Fruit fly (Drosophila melanogaster) whole organism, embryonic: ENCODE measurements around the gene CG10510.

ENCODE experiments used
- CG10366 ChIP-seq: fragments of 200-800 bp; sonication (Bioruptor generic); IDR thresholded peaks from 2 replicates; pipeline ENCODE4 v1.3.6; 2022; ENCODE audit warnings: missing biosample characterization, missing genetic modification characterization
- CG10979 ChIP-seq: fragments of 200-800 bp; sonication (Bioruptor generic); optimal IDR thresholded peaks from 2 replicates; lab custom pipeline; 2018; ENCODE audit warnings: missing biosample characterization, mild to moderate bottlenecking, missing genetic modification characterization, moderate library complexity
- CG14965 ChIP-seq: fragments of 200-800 bp; sonication (Bioruptor generic); optimal IDR thresholded peaks from 2 replicates; lab custom pipeline; 2016; ENCODE audit warnings: missing biosample characterization, missing genetic modification characterization, borderline replicate concordance
- CG1603 ChIP-seq: fragments of 200-800 bp; sonication (Bioruptor generic); optimal IDR thresholded peaks from 2 replicates; lab custom pipeline; 2019; ENCODE audit warnings: missing biosample characterization, mild to moderate bottlenecking, missing genetic modification characterization, moderate library complexity
- CG16863 ChIP-seq: fragments of 200-800 bp; sonication (Bioruptor generic); optimal IDR thresholded peaks from 3 replicates; lab custom pipeline; 2016; ENCODE audit warnings: missing biosample characterization, missing genetic modification characterization
- CG17359 ChIP-seq: fragments of 200-800 bp; sonication (Bioruptor generic); optimal IDR thresholded peaks from 3 replicates; lab custom pipeline; 2018; ENCODE audit warnings: missing biosample characterization, mild to moderate bottlenecking, missing genetic modification characterization, moderate library complexity
- CG17568 ChIP-seq: fragments of 200-800 bp; sonication (Bioruptor generic); optimal IDR thresholded peaks from 2 replicates; lab custom pipeline; 2018; ENCODE audit warnings: missing biosample characterization, mild to moderate bottlenecking, missing genetic modification characterization, moderate library complexity
- CG17912 ChIP-seq: fragments of 200-800 bp; sonication (Bioruptor generic); optimal IDR thresholded peaks from 2 replicates; lab custom pipeline; 2018; ENCODE audit warnings: missing biosample characterization, mild to moderate bottlenecking, missing genetic modification characterization
- CG18476 ChIP-seq: fragments of 200-800 bp; sonication (Bioruptor generic); optimal IDR thresholded peaks from 2 replicates; lab custom pipeline; 2016; ENCODE audit warnings: missing biosample characterization, mild to moderate bottlenecking, missing genetic modification characterization
- CG2116 ChIP-seq: fragments of 200-800 bp; sonication (Bioruptor generic); optimal IDR thresholded peaks from 3 replicates; lab custom pipeline; 2018; ENCODE audit warnings: missing biosample characterization, mild to moderate bottlenecking, missing genetic modification characterization
- CG2120 ChIP-seq: fragments of 200-800 bp; sonication (Bioruptor generic); optimal IDR thresholded peaks from 3 replicates; lab custom pipeline; 2016; ENCODE audit warnings: missing biosample characterization, missing genetic modification characterization
- CG2889 ChIP-seq: fragments of 200-800 bp; sonication (Bioruptor generic); IDR thresholded peaks from 3 replicates; pipeline ENCODE4 v1.3.6; 2022; ENCODE audit warnings: missing biosample characterization, missing genetic modification characterization
- CG30020 ChIP-seq: fragments of 200-800 bp; optimal IDR thresholded peaks from 2 replicates; lab custom pipeline; 2019; ENCODE audit warnings: missing biosample characterization, mild to moderate bottlenecking, missing genetic modification characterization, moderate library complexity
- CG32767 ChIP-seq: fragments of 200-800 bp; sonication (Bioruptor generic); IDR thresholded peaks from 2 replicates; pipeline ENCODE4 v1.3.6; 2022; ENCODE audit warnings: missing biosample characterization, missing genetic modification characterization
- CG32772 ChIP-seq: fragments of 200-800 bp; sonication (Bioruptor generic); IDR thresholded peaks from 2 replicates; pipeline ENCODE4 v1.3.6; 2022; ENCODE audit warnings: missing biosample characterization, missing genetic modification characterization
- CG3281 ChIP-seq: fragments of 200-800 bp; sonication (Bioruptor generic); optimal IDR thresholded peaks from 3 replicates; lab custom pipeline; 2017; ENCODE audit warnings: missing biosample characterization, mild to moderate bottlenecking, missing genetic modification characterization
- CG33557 ChIP-seq: fragments of 200-800 bp; sonication (Bioruptor generic); optimal IDR thresholded peaks from 2 replicates; lab custom pipeline; 2019; ENCODE audit warnings: missing biosample characterization, mild to moderate bottlenecking, missing genetic modification characterization, moderate library complexity
- CG3726 ChIP-seq: fragments of 200-800 bp; sonication (Bioruptor generic); IDR thresholded peaks from 3 replicates; pipeline ENCODE4, ENCODE4 v1.3.6; 2022; ENCODE audit warnings: missing biosample characterization, missing genetic modification characterization
- CG4707 ChIP-seq: fragments of 200-800 bp; sonication (Bioruptor generic); optimal IDR thresholded peaks from 2 replicates; lab custom pipeline; 2018; ENCODE audit warnings: missing biosample characterization, mild to moderate bottlenecking, missing genetic modification characterization, moderate library complexity
- CG6765 ChIP-seq: fragments of 200-800 bp; sonication (Bioruptor generic); optimal IDR thresholded peaks from 3 replicates; lab custom pipeline; 2017; ENCODE audit warnings: missing biosample characterization, mild to moderate bottlenecking, missing genetic modification characterization
- CG6854 ChIP-seq: fragments of 200-800 bp; sonication (Bioruptor generic); optimal IDR thresholded peaks from 3 replicates; lab custom pipeline; 2017; ENCODE audit warnings: missing biosample characterization, mild to moderate bottlenecking, missing genetic modification characterization
- CG7556 ChIP-seq: fragments of 200-800 bp; sonication (Bioruptor generic); optimal IDR thresholded peaks from 2 replicates; lab custom pipeline; 2017; ENCODE audit warnings: missing biosample characterization, mild to moderate bottlenecking, missing genetic modification characterization
- CHES-1-like ChIP-seq: fragments of 200-800 bp; sonication (Bioruptor generic); optimal IDR thresholded peaks from 2 replicates; lab custom pipeline; 2016; ENCODE audit warnings: missing biosample characterization, missing genetic modification characterization
- Chrac-16 ChIP-seq: fragments of 200-800 bp; sonication (Bioruptor generic); optimal IDR thresholded peaks from 3 replicates; lab custom pipeline; 2016; ENCODE audit warnings: missing biosample characterization, missing genetic modification characterization
- Eip74EF ChIP-seq, 2 experiments: fragments of 200-800 bp in 1 of 2; fragments of >200 bp in 1 of 2; sonication (Bioruptor generic) in 1 of 2; optimal IDR thresholded peaks; 2 replicates each; lab custom pipeline; 2017 to 2019; ENCODE audit warnings: missing biosample characterization in 2 of 2, missing genetic modification characterization in 2 of 2, mild to moderate bottlenecking in 1 of 2, moderate library complexity in 1 of 2
- Ets97D ChIP-seq: fragments of 200-800 bp; sonication (Bioruptor generic); optimal IDR thresholded peaks from 3 replicates; lab custom pipeline; 2016; ENCODE audit warnings: missing biosample characterization, missing genetic modification characterization
- H2.0 ChIP-seq: fragments of 200-800 bp; sonication (Bioruptor generic); IDR thresholded peaks from 2 replicates; pipeline ENCODE4 v1.3.6; 2022; ENCODE audit warnings: missing biosample characterization, missing genetic modification characterization
- Hr39 ChIP-seq: fragments of >200 bp; optimal IDR thresholded peaks from 2 replicates; lab custom pipeline; 2017
- Lpt ChIP-seq: fragments of >200 bp; optimal IDR thresholded peaks from 2 replicates; lab custom pipeline; 2018; ENCODE audit warnings: missing biosample characterization, missing genetic modification characterization
- Mad ChIP-seq: fragments of 200-800 bp; sonication (Bioruptor generic); optimal IDR thresholded peaks from 2 replicates; lab custom pipeline; 2016; ENCODE audit warnings: missing biosample characterization, missing genetic modification characterization
- Pdp1 ChIP-seq, 2 experiments: fragments of 200-800 bp; sonication (Bioruptor generic); optimal IDR thresholded peaks; 3 replicates each; lab custom pipeline; 2016; ENCODE audit warnings: missing biosample characterization in 2 of 2, missing genetic modification characterization in 2 of 2, mild to moderate bottlenecking in 1 of 2, moderate library complexity in 1 of 2
- Sry-δ ChIP-seq: fragments of 200-800 bp; sonication (Bioruptor generic); optimal IDR thresholded peaks from 2 replicates; lab custom pipeline; 2016; ENCODE audit warnings: missing biosample characterization, missing genetic modification characterization
- chinmo ChIP-seq: fragments of 200-800 bp; sonication (Bioruptor generic); IDR thresholded peaks from 4 replicates; pipeline ENCODE4 v1.3.6; 2022; ENCODE audit warnings: missing biosample characterization, missing genetic modification characterization; ENCODE audit not compliant: partially characterized antibody
- chm ChIP-seq: fragments of 200-800 bp; sonication (Bioruptor generic); IDR thresholded peaks from 2 replicates; pipeline ENCODE4 v1.3.6; 2022; ENCODE audit warnings: missing biosample characterization, missing genetic modification characterization
- danr ChIP-seq: fragments of 200-800 bp; sonication (Bioruptor generic); IDR thresholded peaks from 2 replicates; pipeline ENCODE4 v1.3.6; 2022; ENCODE audit warnings: missing biosample characterization, missing genetic modification characterization
- dmrt99B ChIP-seq: fragments of 200-800 bp; sonication (Bioruptor generic); optimal IDR thresholded peaks from 2 replicates; lab custom pipeline; 2018; ENCODE audit warnings: missing biosample characterization, mild to moderate bottlenecking, missing genetic modification characterization, moderate library complexity
- fd3F ChIP-seq: fragments of 200-800 bp; sonication (Bioruptor generic); optimal IDR thresholded peaks from 2 replicates; lab custom pipeline; 2018; ENCODE audit warnings: missing biosample characterization, mild to moderate bottlenecking, missing genetic modification characterization, moderate library complexity
- gem ChIP-seq: fragments of 200-800 bp; sonication (Bioruptor generic); optimal IDR thresholded peaks from 2 replicates; lab custom pipeline; 2019; ENCODE audit warnings: missing biosample characterization, mild to moderate bottlenecking, missing genetic modification characterization, moderate library complexity
- hb ChIP-seq: fragments of 200-800 bp; sonication (Bioruptor generic); IDR thresholded peaks from 3 replicates; pipeline ENCODE4 v1.3.6; 2022; ENCODE audit warnings: missing biosample characterization, missing genetic modification characterization; ENCODE audit not compliant: partially characterized antibody
- hth ChIP-seq: fragments of >200 bp; optimal IDR thresholded peaks from 2 replicates; lab custom pipeline; 2017; ENCODE audit warnings: inconsistent platforms
- klu ChIP-seq: fragments of 200-800 bp; sonication (Bioruptor generic); IDR thresholded peaks from 2 replicates; pipeline ENCODE4 v1.3.6; 2022; ENCODE audit warnings: missing biosample characterization, missing genetic modification characterization
- nerfin-1 ChIP-seq: fragments of 200-800 bp; sonication (Bioruptor generic); optimal IDR thresholded peaks from 3 replicates; lab custom pipeline; 2019; ENCODE audit warnings: missing biosample characterization, mild to moderate bottlenecking, missing genetic modification characterization, moderate library complexity
- pho ChIP-seq: fragments of 200-800 bp; sonication (Bioruptor generic); optimal IDR thresholded peaks from 2 replicates; lab custom pipeline; 2016; ENCODE audit warnings: missing biosample characterization, missing genetic modification characterization
- pita ChIP-seq: fragments of 200-800 bp; sonication (Bioruptor generic); optimal IDR thresholded peaks from 2 replicates; lab custom pipeline; 2017; ENCODE audit warnings: missing biosample characterization, mild to moderate bottlenecking, missing genetic modification characterization
- sisA ChIP-seq: fragments of 200-800 bp; sonication (Bioruptor generic); IDR thresholded peaks from 2 replicates; pipeline ENCODE4 v1.3.6; 2022; ENCODE audit warnings: missing biosample characterization, missing genetic modification characterization
- usp ChIP-seq: fragments of >200 bp; optimal IDR thresholded peaks from 2 replicates; lab custom pipeline; 2017; ENCODE audit warnings: missing biosample characterization, missing genetic modification characterization
- vnd ChIP-seq: fragments of 200-800 bp; sonication (Bioruptor generic); IDR thresholded peaks from 3 replicates; pipeline ENCODE4 v1.3.6; 2022; ENCODE audit warnings: missing biosample characterization, missing genetic modification characterization; ENCODE audit not compliant: partially characterized antibody
- zfh2 ChIP-seq: fragments of 200-800 bp; sonication (Bioruptor generic); optimal IDR thresholded peaks from 2 replicates; lab custom pipeline; 2016; ENCODE audit warnings: missing biosample characterization, missing genetic modification characterization

The CG10510 gene

dm6 chr3L:21172527-21173253 is 37.2 kb downstream of the CG10510 start, which contains the start of the genes chb and AsnS (continued):
- TF ChIP-seq chinmo = peak; percentile 89
- peak; percentile 95 for TF ChIP-seq fd3F (GFP tag; lab: Kevin White, UChicago)
- peak; percentile 51 for TF ChIP-seq danr
- TF ChIP-seq H2.0 = peak; percentile 85
- TF ChIP-seq CG16863 (GFP tag; lab: Kevin White, UChicago) = peak; percentile 57
- TF ChIP-seq pho (GFP tag; lab: Kevin White, UChicago) = peak; percentile 72
- peak; percentile 76; the same call in 1 of the 2 replicates for TF ChIP-seq chm (GFP tag; lab: Robert Waterston, UW)
- peak; percentile 73 to 85 for TF ChIP-seq Pdp1 (GFP tag; optimal IDR thresholded peaks at IDR 0.05; lab: Kevin White, UChicago)
- peak; percentile 24 for TF ChIP-seq Sry-δ
- TF ChIP-seq vnd (GFP tag; lab: Robert Waterston, UW) = no peak
- TF ChIP-seq CG30020 (tag; lab: Kevin White, UChicago) = peak; percentile 9

- TF ChIP-seq pita (GFP tag; lab: Kevin White, UChicago) (no peak), CG2116 (GFP tag; lab: Kevin White, UChicago) (no peak), gem (tag; lab: Kevin White, UChicago) (peak; percentile 83), CG1603 (peak; percentile 87), dmrt99B (peak; percentile 84), klu (peak; percentile 66), CG7556 (GFP tag; lab: Kevin White, UChicago) (peak; percentile 27), CG4707 (GFP tag; lab: Kevin White, UChicago) (no peak), CG3281 (GFP tag; lab: Kevin White, UChicago) (peak; percentile 92), zfh2 (peak; percentile 93), CG18476 (GFP tag; lab: Kevin White, UChicago) (peak; percentile 70), CG33557 (GFP tag; lab: Kevin White, UChicago) (no peak), CHES-1-like (GFP tag; lab: Kevin White, UChicago) (peak; percentile 91), CG17912 (peak; percentile 84), usp (GFP tag; lab: Kevin White, UChicago) (no peak), Mad (GFP tag; lab: Kevin White, UChicago) (peak; percentile 79), sisA (GFP tag; lab: Robert Waterston, UW) (peak; percentile 85), CG6765 (GFP tag; lab: Kevin White, UChicago) (peak; percentile 84), hth (no peak), CG2889 (GFP tag; lab: Robert Waterston, UW) (peak; percentile 72), CG6854 (GFP tag; lab: Kevin White, UChicago) (peak; percentile 77), CG32767 (GFP tag; lab: Robert Waterston, UW) (peak; percentile 77), CG32772 (GFP tag; lab: Robert Waterston, UW) (peak; percentile 81), Eip74EF (GFP tag; optimal IDR thresholded peaks at IDR 0.05; lab: Kevin White, UChicago) (peak in 1 of 2 experiments; percentile 52), hb (GFP tag; lab: Robert Waterston, UW) (no peak), CG10366 (GFP tag; lab: Robert Waterston, UW) (peak; percentile 83), Lpt (GFP tag; lab: Kevin White, UChicago) (no peak), CG14965 (GFP tag; lab: Kevin White, UChicago) (peak; percentile 18), nerfin-1 (no peak), CG3726 (GFP tag; lab: Robert Waterston, UW) (0 out of 3 replicates have a peak, but pooled peaks have one; percentile 60), chinmo (peak; percentile 83; the same call in 3 of the 4 replicates), CG17359 (peak; percentile 88), CG2120 (GFP tag; lab: Kevin White, UChicago) (peak; percentile 95), CG10979 (tag; lab: Kevin White, UChicago) (no peak), Ets97D (GFP tag; lab: Kevin White, UChicago) (peak; percentile 69), CG17568 (GFP tag; lab: Kevin White, UChicago) (peak; percentile 84), Hr39 (no peak), Chrac-16 (GFP tag; lab: Kevin White, UChicago) (peak; percentile 69)
Observed at dm6 chr3L:21171905-21172304, 38.0 kb downstream of the CG10510 start, which contains the start of gene Ac78C. Gene Ac78C (minus strand): TSS chr3L:21171930.
